Fruit fly (Drosophila melanogaster) Kc167 (cell line): ENCODE data around the gene CG12728.

Source experiments
- Myc ChIP-seq: fragments of >200 bp; optimal IDR thresholded peaks from 2 replicates; lab custom pipeline; 2017; ENCODE audit warnings: missing external identifiers
- Sin3A ChIP-seq: fragments of >200 bp; optimal IDR thresholded peaks from 2 replicates; lab custom pipeline; 2018; ENCODE audit warnings: missing external identifiers
- psq ChIP-seq: fragments of >200 bp; optimal IDR thresholded peaks from 2 replicates; lab custom pipeline; 2017; ENCODE audit warnings: missing external identifiers
- ttk ChIP-seq: sonication (Bioruptor generic); optimal IDR thresholded peaks from 2 replicates; lab custom pipeline; 2017; ENCODE audit warnings: missing external identifiers

DNA sequence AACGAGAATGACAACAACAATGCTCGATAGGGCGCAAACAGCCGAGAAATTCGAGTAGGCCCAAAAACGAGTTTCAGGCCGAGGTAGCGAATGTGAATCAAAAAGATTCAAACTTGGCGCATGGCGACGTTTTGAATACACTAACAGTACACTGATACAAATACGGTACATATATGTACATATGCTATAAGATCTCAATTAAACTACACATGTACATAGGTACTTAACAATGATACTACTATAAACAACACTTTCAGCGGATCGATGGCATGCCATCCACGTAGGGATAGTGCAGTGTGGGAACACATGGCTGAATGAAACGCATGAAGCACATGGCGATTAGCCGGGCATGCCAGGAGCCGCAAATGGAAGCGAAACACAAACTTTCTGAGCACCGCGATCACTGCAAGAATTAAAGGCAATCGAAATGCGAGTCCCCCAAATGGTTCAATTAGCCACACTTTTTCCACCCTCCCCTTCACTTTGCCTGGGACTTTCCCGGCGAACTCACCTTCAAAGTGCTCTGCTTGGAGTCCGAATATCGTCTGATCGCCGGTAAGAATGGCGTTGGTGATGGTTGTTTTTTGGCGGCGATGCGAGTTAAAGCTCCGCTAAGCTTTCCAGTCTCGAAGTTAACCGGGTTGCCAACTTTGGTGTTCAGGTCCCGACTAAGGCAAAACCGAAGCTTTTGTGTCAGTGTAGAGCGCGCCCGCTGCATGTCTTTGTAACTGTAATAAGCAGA lies 26.5 kb upstream of the CG12728 start:
- TF ChIP-seq psq (no peak), Myc (no peak), ttk (lab: Kevin White, UChicago) (no peak), Sin3A (no peak)
